Fruit fly (Drosophila melanogaster) whole organism, embryonic: ENCODE measurements around the gene AMPdeam.

Experiments used
- Ada2b ChIP-seq: fragments of 200-800 bp; sonication (Bioruptor generic); IDR thresholded peaks from 2 replicates; pipeline ENCODE4 v1.3.6; 2022; ENCODE audit warnings: missing biosample characterization, missing genetic modification characterization
- B-H2 ChIP-seq: fragments of 200-800 bp; sonication (Bioruptor generic); optimal IDR thresholded peaks from 2 replicates; lab custom pipeline; 2018; ENCODE audit warnings: missing biosample characterization, mild to moderate bottlenecking, missing genetic modification characterization
- Blimp-1 ChIP-seq: fragments of 200-800 bp; sonication (Bioruptor generic); optimal IDR thresholded peaks from 3 replicates; lab custom pipeline; 2018; ENCODE audit warnings: missing biosample characterization, missing genetic modification characterization, mild to moderate bottlenecking, moderate library complexity, missing genetic modification reagents
- CG14710 ChIP-seq: fragments of 200-800 bp; sonication (Bioruptor generic); optimal IDR thresholded peaks from 3 replicates; lab custom pipeline; 2019; ENCODE audit warnings: missing biosample characterization, mild to moderate bottlenecking, missing genetic modification characterization, moderate library complexity
- CG1603 ChIP-seq: fragments of 200-800 bp; sonication (Bioruptor generic); optimal IDR thresholded peaks from 2 replicates; lab custom pipeline; 2019; ENCODE audit warnings: missing biosample characterization, mild to moderate bottlenecking, missing genetic modification characterization, moderate library complexity
- CG16813 ChIP-seq: fragments of 200-800 bp; sonication (Bioruptor generic); IDR thresholded peaks from 3 replicates; pipeline ENCODE4 v1.3.6; 2022; ENCODE audit warnings: missing biosample characterization, missing genetic modification characterization; ENCODE audit not compliant: partially characterized antibody
- CG16815 ChIP-seq: fragments of 200-800 bp; sonication (Bioruptor generic); optimal IDR thresholded peaks from 3 replicates; lab custom pipeline; 2017; ENCODE audit warnings: missing biosample characterization, mild to moderate bottlenecking, missing genetic modification characterization
- CG17186 ChIP-seq: fragments of 200-800 bp; sonication (Bioruptor generic); optimal IDR thresholded peaks from 3 replicates; lab custom pipeline; 2017; ENCODE audit warnings: missing biosample characterization, missing genetic modification reagents, missing genetic modification characterization
- CG18262 ChIP-seq: fragments of 200-800 bp; optimal IDR thresholded peaks from 3 replicates; lab custom pipeline; 2019; ENCODE audit warnings: missing biosample characterization, mild to moderate bottlenecking, missing genetic modification characterization, moderate library complexity
- CG18476 ChIP-seq: fragments of 200-800 bp; sonication (Bioruptor generic); optimal IDR thresholded peaks from 2 replicates; lab custom pipeline; 2016; ENCODE audit warnings: missing biosample characterization, mild to moderate bottlenecking, missing genetic modification characterization
- CG31365 ChIP-seq: fragments of 200-800 bp; sonication (Bioruptor generic); optimal IDR thresholded peaks from 2 replicates; lab custom pipeline; 2018; ENCODE audit warnings: missing biosample characterization, mild to moderate bottlenecking, missing genetic modification characterization
- CG33557 ChIP-seq: fragments of 200-800 bp; sonication (Bioruptor generic); optimal IDR thresholded peaks from 2 replicates; lab custom pipeline; 2019; ENCODE audit warnings: missing biosample characterization, mild to moderate bottlenecking, missing genetic modification characterization, moderate library complexity
- CG34376 ChIP-seq: fragments of 200-800 bp; sonication (Bioruptor generic); optimal IDR thresholded peaks from 2 replicates; lab custom pipeline; 2018; ENCODE audit warnings: missing biosample characterization, mild to moderate bottlenecking, missing genetic modification characterization
- CG6791 ChIP-seq: fragments of 200-800 bp; sonication (Bioruptor generic); IDR thresholded peaks from 3 replicates; pipeline ENCODE4 v1.3.6; 2022; ENCODE audit warnings: missing biosample characterization, missing genetic modification characterization; ENCODE audit not compliant: partially characterized antibody
- CG7786 ChIP-seq: fragments of 200-800 bp; sonication (Bioruptor generic); optimal IDR thresholded peaks from 2 replicates; lab custom pipeline; 2016; ENCODE audit warnings: missing biosample characterization, missing genetic modification characterization
- CG8359 ChIP-seq: fragments of 200-800 bp; sonication (Bioruptor generic); optimal IDR thresholded peaks from 2 replicates; lab custom pipeline; 2017; ENCODE audit warnings: missing biosample characterization, mild to moderate bottlenecking, missing genetic modification characterization, borderline replicate concordance
- D19B ChIP-seq: fragments of 200-800 bp; sonication (Bioruptor generic); optimal IDR thresholded peaks from 2 replicates; lab custom pipeline; 2017; ENCODE audit warnings: missing biosample characterization, mild to moderate bottlenecking, missing genetic modification characterization
- Ets65A ChIP-seq: fragments of 200-800 bp; sonication (Bioruptor generic); peaks from one replicate; lab custom pipeline; 2016; ENCODE audit warnings: missing biosample characterization, missing genetic modification characterization
- HmgD ChIP-seq: fragments of 200-800 bp; sonication (Bioruptor generic); optimal IDR thresholded peaks from 3 replicates; lab custom pipeline; 2016; ENCODE audit warnings: missing biosample characterization, missing genetic modification characterization
- Hr78 ChIP-seq, 2 experiments: fragments of 200-800 bp in 1 of 2; fragments of >200 bp in 1 of 2; sonication (Bioruptor generic) in 1 of 2; optimal IDR thresholded peaks; 2 replicates each; lab custom pipeline; 2017 to 2019; ENCODE audit warnings: missing biosample characterization in 2 of 2, missing genetic modification characterization in 2 of 2, mild to moderate bottlenecking in 1 of 2, moderate library complexity in 1 of 2
- Lhr ChIP-seq: fragments of 200-800 bp; sonication (Bioruptor generic); optimal IDR thresholded peaks from 3 replicates; lab custom pipeline; 2017; ENCODE audit warnings: mild to moderate bottlenecking, missing biosample characterization, missing genetic modification reagents, missing genetic modification characterization
- MESR4 ChIP-seq: fragments of 200-800 bp; sonication (Bioruptor generic); optimal IDR thresholded peaks from 2 replicates; lab custom pipeline; 2018; ENCODE audit warnings: missing biosample characterization, mild to moderate bottlenecking, missing genetic modification characterization, moderate library complexity
- Mes4 ChIP-seq: fragments of 200-800 bp; sonication (Bioruptor generic); optimal IDR thresholded peaks from 2 replicates; lab custom pipeline; 2016; ENCODE audit warnings: missing biosample characterization, missing genetic modification characterization
- NC2α ChIP-seq: fragments of 200-800 bp; sonication (Bioruptor generic); optimal IDR thresholded peaks from 2 replicates; lab custom pipeline; 2016; ENCODE audit warnings: missing biosample characterization, missing genetic modification characterization
- Oli ChIP-seq: fragments of 200-800 bp; sonication (Bioruptor generic); optimal IDR thresholded peaks from 2 replicates; lab custom pipeline; 2018; ENCODE audit warnings: missing biosample characterization, mild to moderate bottlenecking, missing genetic modification characterization, moderate library complexity
- Ravus ChIP-seq: fragments of 200-800 bp; sonication (Bioruptor generic); IDR thresholded peaks from 2 replicates; pipeline ENCODE4 v1.3.6; 2022; ENCODE audit warnings: missing biosample characterization, missing genetic modification characterization
- Sry-δ ChIP-seq: fragments of 200-800 bp; sonication (Bioruptor generic); optimal IDR thresholded peaks from 2 replicates; lab custom pipeline; 2016; ENCODE audit warnings: missing biosample characterization, missing genetic modification characterization
- abd-A ChIP-seq: fragments of 200-800 bp; sonication (Bioruptor generic); optimal IDR thresholded peaks from 3 replicates; lab custom pipeline; 2019; ENCODE audit warnings: missing biosample characterization, mild to moderate bottlenecking, missing genetic modification characterization, moderate library complexity
- bsh ChIP-seq, 2 experiments: fragments of 200-800 bp; sonication (Bioruptor generic); optimal IDR thresholded peaks; 2 replicates each; lab custom pipeline; 2017 to 2018; ENCODE audit warnings: mild to moderate bottlenecking in 2 of 2, missing biosample characterization in 2 of 2, missing genetic modification characterization in 2 of 2, moderate library complexity in 1 of 2
- cg ChIP-seq: fragments of 200-800 bp; sonication (Bioruptor generic); optimal IDR thresholded peaks from 3 replicates; lab custom pipeline; 2019; ENCODE audit warnings: missing biosample characterization, mild to moderate bottlenecking, missing genetic modification characterization, moderate library complexity
- disco-r ChIP-seq: fragments of 200-800 bp; sonication (Bioruptor generic); optimal IDR thresholded peaks from 2 replicates; lab custom pipeline; 2016; ENCODE audit warnings: missing biosample characterization, missing genetic modification characterization
- dmrt11E ChIP-seq: fragments of 200-800 bp; sonication (Bioruptor generic); optimal IDR thresholded peaks from 3 replicates; lab custom pipeline; 2018; ENCODE audit warnings: missing biosample characterization, mild to moderate bottlenecking, missing genetic modification characterization, moderate library complexity
- fd102C ChIP-seq: fragments of 200-800 bp; sonication (Bioruptor generic); optimal IDR thresholded peaks from 2 replicates; lab custom pipeline; 2018; ENCODE audit warnings: missing biosample characterization, mild to moderate bottlenecking, missing genetic modification characterization, moderate library complexity
- hbn ChIP-seq: fragments of 200-800 bp; sonication (Bioruptor generic); IDR thresholded peaks from 2 replicates; pipeline ENCODE4 v1.3.6; 2022; ENCODE audit warnings: missing biosample characterization, missing genetic modification characterization; ENCODE audit not compliant: partially characterized antibody
- hth ChIP-seq: fragments of >200 bp; optimal IDR thresholded peaks from 2 replicates; lab custom pipeline; 2017; ENCODE audit warnings: inconsistent platforms
- insv ChIP-seq, 2 experiments: fragments of 200-800 bp; sonication (Bioruptor generic); optimal IDR thresholded peaks; 3 replicates each; lab custom pipeline; 2016 to 2018; ENCODE audit warnings: missing biosample characterization in 2 of 2, missing genetic modification characterization in 2 of 2
- nmo ChIP-seq: fragments of 200-800 bp; sonication (Bioruptor generic); optimal IDR thresholded peaks from 2 replicates; lab custom pipeline; 2018; ENCODE audit warnings: missing biosample characterization, mild to moderate bottlenecking, missing genetic modification characterization, moderate library complexity
- p53 ChIP-seq: fragments of 200-800 bp; sonication (Bioruptor generic); optimal IDR thresholded peaks from 2 replicates; lab custom pipeline; 2016; ENCODE audit warnings: missing biosample characterization, missing genetic modification characterization
- phol ChIP-seq: fragments of 200-800 bp; sonication (Bioruptor generic); optimal IDR thresholded peaks from 3 replicates; lab custom pipeline; 2018; ENCODE audit warnings: missing biosample characterization, mild to moderate bottlenecking, missing genetic modification characterization, moderate library complexity
- row ChIP-seq: fragments of 200-800 bp; sonication (Bioruptor generic); IDR thresholded peaks from 3 replicates; pipeline ENCODE4 v1.3.6; 2022; ENCODE audit warnings: missing biosample characterization, missing genetic modification characterization
- run ChIP-seq: fragments of 200-800 bp; sonication (Bioruptor generic); optimal IDR thresholded peaks from 3 replicates; lab custom pipeline; 2018; ENCODE audit warnings: missing biosample characterization, mild to moderate bottlenecking, missing genetic modification characterization
- scrt ChIP-seq: fragments of 200-800 bp; sonication (Bioruptor generic); optimal IDR thresholded peaks from 2 replicates; lab custom pipeline; 2018; ENCODE audit warnings: missing biosample characterization, mild to moderate bottlenecking, missing genetic modification characterization, moderate library complexity
- sna ChIP-seq: fragments of 200-800 bp; sonication (Bioruptor generic); IDR thresholded peaks from 2 replicates; pipeline ENCODE4 v1.3.6; 2022; ENCODE audit warnings: missing biosample characterization, missing genetic modification characterization; ENCODE audit not compliant: partially characterized antibody
- toy ChIP-seq: fragments of 200-800 bp; sonication (Bioruptor generic); IDR thresholded peaks from 2 replicates; pipeline ENCODE4 v1.3.6; 2022; ENCODE audit warnings: missing biosample characterization, missing genetic modification characterization
- unc-4 ChIP-seq: fragments of 200-800 bp; sonication (Bioruptor generic); IDR thresholded peaks from 2 replicates; pipeline ENCODE4 v1.3.6; 2022; ENCODE audit warnings: missing biosample characterization, missing genetic modification characterization; ENCODE audit not compliant: partially characterized antibody

AMPdeam gene

dm6 chrX:13788973-13789682, 56.5 kb downstream of the AMPdeam start (continued):
- TF ChIP-seq Ravus (GFP tag; lab: Robert Waterston, UW): no peak
- TF ChIP-seq insv (GFP tag; optimal IDR thresholded peaks at IDR 0.05; lab: Kevin White, UChicago): no peak
- TF ChIP-seq CG16813: no peak
- TF ChIP-seq p53 (GFP tag; lab: Kevin White, UChicago): no peak
- no peak for TF ChIP-seq CG31365 (tag; lab: Kevin White, UChicago)
- no peak for TF ChIP-seq CG33557 (GFP tag; lab: Kevin White, UChicago)
- peak; percentile 43 for TF ChIP-seq scrt (GFP tag; lab: Kevin White, UChicago)
- TF ChIP-seq CG14710 (tag; lab: Kevin White, UChicago): peak; percentile 18
- no peak for TF ChIP-seq B-H2 (GFP tag; lab: Kevin White, UChicago)
- TF ChIP-seq CG7786 (GFP tag; lab: Kevin White, UChicago): peak; percentile 40
- TF ChIP-seq Blimp-1 (GFP tag; lab: Kevin White, UChicago): peak; percentile 40
- TF ChIP-seq fd102C (GFP tag; lab: Kevin White, UChicago): no peak
- TF ChIP-seq, all 482 proteins: peak for 136

dm6 chrX:13787282-13787850, 58.3 kb downstream of the AMPdeam start:
- TF ChIP-seq Oli (tag; lab: Kevin White, UChicago) (peak; percentile 8), hbn (GFP tag; lab: Robert Waterston, UW) (no peak), CG1603 (tag; lab: Kevin White, UChicago) (no peak), Sry-δ (GFP tag; lab: Kevin White, UChicago) (no peak), toy (GFP tag; lab: Robert Waterston, UW) (no peak), abd-A (tag; lab: Kevin White, UChicago) (peak; percentile 36), Ada2b (no peak), phol (tag; lab: Kevin White, UChicago) (peak; percentile 24), run (tag; lab: Kevin White, UChicago) (no peak), D19B (peak; percentile 52), Hr78 (GFP tag; optimal IDR thresholded peaks at IDR 0.05; lab: Kevin White, UChicago) (no peak), CG18262 (tag; lab: Kevin White, UChicago) (peak; percentile 6), sna (GFP tag; lab: Robert Waterston, UW) (no peak), CG16815 (GFP tag; lab: Kevin White, UChicago) (no peak), Ets65A (GFP tag; lab: Kevin White, UChicago) (no peak), MESR4 (no peak), CG17186 (GFP tag; lab: Kevin White, UChicago) (no peak), hth (no peak), CG34376 (GFP tag; lab: Kevin White, UChicago) (no peak), disco-r (GFP tag; lab: Kevin White, UChicago) (no peak), NC2α (GFP tag; lab: Kevin White, UChicago) (no peak), CG18476 (GFP tag; lab: Kevin White, UChicago) (no peak), nmo (GFP tag; lab: Kevin White, UChicago) (peak; percentile 57), row (peak; percentile 47; the same call in 2 of the 3 replicates), dmrt11E (tag; lab: Kevin White, UChicago) (no peak), HmgD (GFP tag; lab: Kevin White, UChicago) (no peak), CG8359 (GFP tag; lab: Kevin White, UChicago) (no peak), Mes4 (GFP tag; lab: Kevin White, UChicago) (no peak), bsh (GFP tag; optimal IDR thresholded peaks at IDR 0.05; lab: Kevin White, UChicago) (peak in 1 of 2 experiments; percentile 4), CG6791 (peak; percentile 74), Lhr (no peak), unc-4 (GFP tag; lab: Robert Waterston, UW) (no peak), CG16813 (0 out of 3 replicates have a peak, but pooled peaks have one; percentile 42), cg (GFP tag; lab: Kevin White, UChicago) (peak; percentile 17), p53 (GFP tag; lab: Kevin White, UChicago) (no peak)
